Fruit fly (Drosophila melanogaster) whole organism, embryonic: ENCODE measurements around the gene CG43886.

Experiments used
- Abd-B ChIP-seq: fragments of 200-800 bp; sonication (Bioruptor generic); optimal IDR thresholded peaks from 2 replicates; lab custom pipeline; 2018; ENCODE audit warnings: missing biosample characterization, mild to moderate bottlenecking, missing genetic modification characterization, moderate library complexity
- Ada2b ChIP-seq: fragments of 200-800 bp; sonication (Bioruptor generic); IDR thresholded peaks from 2 replicates; pipeline ENCODE4 v1.3.6; 2022; ENCODE audit warnings: missing biosample characterization, missing genetic modification characterization
- Blimp-1 ChIP-seq: fragments of 200-800 bp; sonication (Bioruptor generic); optimal IDR thresholded peaks from 3 replicates; lab custom pipeline; 2018; ENCODE audit warnings: missing biosample characterization, missing genetic modification characterization, mild to moderate bottlenecking, moderate library complexity, missing genetic modification reagents
- CG10267 ChIP-seq: fragments of 200-800 bp; sonication (Bioruptor generic); optimal IDR thresholded peaks from 2 replicates; lab custom pipeline; 2018; ENCODE audit warnings: missing biosample characterization, mild to moderate bottlenecking, missing genetic modification characterization, moderate library complexity
- CG10431 ChIP-seq: fragments of 200-800 bp; sonication (Bioruptor generic); optimal IDR thresholded peaks from 3 replicates; lab custom pipeline; 2018; ENCODE audit warnings: missing biosample characterization, mild to moderate bottlenecking, missing genetic modification characterization
- CG11085 ChIP-seq: fragments of 200-800 bp; sonication (Bioruptor generic); IDR thresholded peaks from 2 replicates; pipeline ENCODE4 v1.3.6; 2022; ENCODE audit warnings: missing biosample characterization, missing genetic modification characterization
- CG13424 ChIP-seq: fragments of 200-800 bp; sonication (Bioruptor generic); optimal IDR thresholded peaks from 2 replicates; lab custom pipeline; 2019; ENCODE audit warnings: missing biosample characterization, mild to moderate bottlenecking, missing genetic modification characterization, moderate library complexity
- CG14710 ChIP-seq: fragments of 200-800 bp; sonication (Bioruptor generic); optimal IDR thresholded peaks from 3 replicates; lab custom pipeline; 2019; ENCODE audit warnings: missing biosample characterization, mild to moderate bottlenecking, missing genetic modification characterization, moderate library complexity
- CG15073 ChIP-seq: fragments of 200-800 bp; sonication (Bioruptor generic); optimal IDR thresholded peaks from 2 replicates; lab custom pipeline; 2016; ENCODE audit warnings: missing biosample characterization, missing genetic modification characterization
- CG15269 ChIP-seq: fragments of 200-800 bp; sonication (Bioruptor generic); optimal IDR thresholded peaks from 2 replicates; lab custom pipeline; 2018; ENCODE audit warnings: missing biosample characterization, mild to moderate bottlenecking, missing genetic modification characterization, moderate library complexity
- CG17328 ChIP-seq: fragments of 200-800 bp; sonication (Bioruptor generic); IDR thresholded peaks from 2 replicates; pipeline ENCODE4 v1.3.6; 2022; ENCODE audit warnings: missing biosample characterization, missing genetic modification characterization
- CG17612 ChIP-seq: fragments of 200-800 bp; sonication (Bioruptor generic); IDR thresholded peaks from 2 replicates; pipeline ENCODE4 v1.3.6; 2022; ENCODE audit warnings: missing biosample characterization, missing genetic modification characterization
- CG2199 ChIP-seq: fragments of 200-800 bp; sonication (Bioruptor generic); IDR thresholded peaks from 3 replicates; pipeline ENCODE4 v1.3.6; 2022; ENCODE audit warnings: missing biosample characterization, missing genetic modification characterization
- CG2712 ChIP-seq: fragments of 200-800 bp; optimal IDR thresholded peaks from 3 replicates; lab custom pipeline; 2019; ENCODE audit warnings: missing biosample characterization, mild to moderate bottlenecking, missing genetic modification characterization, moderate library complexity
- CG31224 ChIP-seq: fragments of 200-800 bp; sonication (Bioruptor generic); IDR thresholded peaks from 2 replicates; pipeline ENCODE4 v1.3.6; 2022; ENCODE audit warnings: missing biosample characterization, missing genetic modification characterization
- CG3281 ChIP-seq: fragments of 200-800 bp; sonication (Bioruptor generic); optimal IDR thresholded peaks from 3 replicates; lab custom pipeline; 2017; ENCODE audit warnings: missing biosample characterization, mild to moderate bottlenecking, missing genetic modification characterization
- CG3726 ChIP-seq: fragments of 200-800 bp; sonication (Bioruptor generic); IDR thresholded peaks from 3 replicates; pipeline ENCODE4, ENCODE4 v1.3.6; 2022; ENCODE audit warnings: missing biosample characterization, missing genetic modification characterization
- CG42726 ChIP-seq: fragments of 200-800 bp; sonication (Bioruptor generic); IDR thresholded peaks from 2 replicates; pipeline ENCODE4 v1.3.6; 2022; ENCODE audit warnings: missing biosample characterization, missing genetic modification characterization; ENCODE audit not compliant: partially characterized antibody
- CG4404 ChIP-seq: fragments of 200-800 bp; sonication (Bioruptor generic); IDR thresholded peaks from 2 replicates; pipeline ENCODE4 v1.3.6; 2022; ENCODE audit warnings: missing biosample characterization, missing genetic modification characterization
- CG5180 ChIP-seq: fragments of 200-800 bp; sonication (Bioruptor generic); optimal IDR thresholded peaks from 3 replicates; lab custom pipeline; 2017; ENCODE audit warnings: missing biosample characterization, missing genetic modification characterization, mild to moderate bottlenecking, moderate library complexity, missing genetic modification reagents
- CG8281 ChIP-seq: fragments of 200-800 bp; sonication (Bioruptor generic); optimal IDR thresholded peaks from 2 replicates; lab custom pipeline; 2018; ENCODE audit warnings: missing biosample characterization, mild to moderate bottlenecking, missing genetic modification characterization, moderate library complexity
- CG9215 ChIP-seq: fragments of 200-800 bp; sonication (Bioruptor generic); IDR thresholded peaks from 2 replicates; pipeline ENCODE4 v1.3.6; 2022; ENCODE audit warnings: missing biosample characterization, missing genetic modification characterization
- Dip3 ChIP-seq: fragments of 200-800 bp; sonication (Bioruptor generic); optimal IDR thresholded peaks from 3 replicates; lab custom pipeline; 2016; ENCODE audit warnings: missing biosample characterization, missing genetic modification characterization
- Doc2 ChIP-seq: fragments of 200-800 bp; sonication (Bioruptor generic); IDR thresholded peaks from 2 replicates; pipeline ENCODE4 v1.3.6; 2022; ENCODE audit warnings: missing biosample characterization, missing genetic modification characterization
- E2f2 ChIP-seq: fragments of 200-800 bp; sonication (Bioruptor generic); IDR thresholded peaks from 2 replicates; pipeline ENCODE4 v1.3.6; 2022; ENCODE audit warnings: missing biosample characterization, missing genetic modification characterization
- Gug ChIP-seq: fragments of 200-800 bp; sonication (Bioruptor generic); IDR thresholded peaks from 4 replicates; pipeline ENCODE4 v1.3.6; 2022; ENCODE audit warnings: missing biosample characterization, missing genetic modification characterization
- Kr ChIP-seq: fragments of 200-800 bp; sonication (Bioruptor generic); optimal IDR thresholded peaks from 2 replicates; lab custom pipeline; 2017; ENCODE audit warnings: missing biosample characterization, mild to moderate bottlenecking, missing genetic modification characterization
- Lpt ChIP-seq: fragments of >200 bp; optimal IDR thresholded peaks from 2 replicates; lab custom pipeline; 2018; ENCODE audit warnings: missing biosample characterization, missing genetic modification characterization
- Mes4 ChIP-seq: fragments of 200-800 bp; sonication (Bioruptor generic); optimal IDR thresholded peaks from 2 replicates; lab custom pipeline; 2016; ENCODE audit warnings: missing biosample characterization, missing genetic modification characterization
- Myb ChIP-seq: fragments of 200-800 bp; sonication (Bioruptor generic); optimal IDR thresholded peaks from 2 replicates; lab custom pipeline; 2016; ENCODE audit warnings: missing biosample characterization, missing genetic modification characterization
- Neu2 ChIP-seq: fragments of 200-800 bp; sonication (Bioruptor generic); optimal IDR thresholded peaks from 3 replicates; lab custom pipeline; 2016; ENCODE audit warnings: missing biosample characterization, missing genetic modification characterization, borderline replicate concordance
- Oli ChIP-seq: fragments of 200-800 bp; sonication (Bioruptor generic); optimal IDR thresholded peaks from 2 replicates; lab custom pipeline; 2018; ENCODE audit warnings: missing biosample characterization, mild to moderate bottlenecking, missing genetic modification characterization, moderate library complexity
- Rx ChIP-seq: fragments of 200-800 bp; sonication (Bioruptor generic); IDR thresholded peaks from 2 replicates; pipeline ENCODE4 v1.3.6; 2022; ENCODE audit warnings: missing biosample characterization, missing genetic modification characterization
- bowl ChIP-seq: fragments of 200-800 bp; sonication (Bioruptor generic); IDR thresholded peaks from 2 replicates; pipeline ENCODE4 v1.3.6; 2022; ENCODE audit warnings: missing biosample characterization, missing genetic modification characterization
- cg ChIP-seq: fragments of 200-800 bp; sonication (Bioruptor generic); optimal IDR thresholded peaks from 3 replicates; lab custom pipeline; 2019; ENCODE audit warnings: missing biosample characterization, mild to moderate bottlenecking, missing genetic modification characterization, moderate library complexity
- chn ChIP-seq: fragments of 200-800 bp; sonication (Bioruptor generic); optimal IDR thresholded peaks from 2 replicates; lab custom pipeline; 2016; ENCODE audit warnings: missing biosample characterization, missing genetic modification characterization
- crol ChIP-seq: fragments of 200-800 bp; sonication (Bioruptor generic); IDR thresholded peaks from 2 replicates; pipeline ENCODE4 v1.3.6; 2022; ENCODE audit warnings: missing biosample characterization, missing genetic modification characterization
- ems ChIP-seq: fragments of 200-800 bp; sonication (Bioruptor generic); optimal IDR thresholded peaks from 3 replicates; lab custom pipeline; 2016; ENCODE audit warnings: missing biosample characterization, missing genetic modification characterization
- fru ChIP-seq: fragments of >200 bp; optimal IDR thresholded peaks from 2 replicates; lab custom pipeline; 2017
- grau ChIP-seq: fragments of 200-800 bp; optimal IDR thresholded peaks from 3 replicates; lab custom pipeline; 2019; ENCODE audit warnings: missing biosample characterization, mild to moderate bottlenecking, missing genetic modification characterization, moderate library complexity
- ken ChIP-seq: fragments of 200-800 bp; sonication (Bioruptor generic); IDR thresholded peaks from 3 replicates; pipeline ENCODE4 v1.3.6; 2022; ENCODE audit warnings: missing biosample characterization, missing genetic modification characterization
- lilli ChIP-seq: fragments of 200-800 bp; sonication (Bioruptor generic); optimal IDR thresholded peaks from 3 replicates; lab custom pipeline; 2016; ENCODE audit warnings: missing biosample characterization, missing genetic modification characterization
- nom ChIP-seq: fragments of 200-800 bp; sonication (Bioruptor generic); optimal IDR thresholded peaks from 2 replicates; lab custom pipeline; 2017; ENCODE audit warnings: missing biosample characterization, missing genetic modification characterization, mild to moderate bottlenecking, moderate library complexity, missing genetic modification reagents
- psq ChIP-seq: fragments of 200-800 bp; sonication (Bioruptor generic); optimal IDR thresholded peaks from 2 replicates; lab custom pipeline; 2017; ENCODE audit warnings: missing biosample characterization, missing genetic modification characterization
- ranshi ChIP-seq: fragments of 200-800 bp; sonication (Bioruptor generic); IDR thresholded peaks from 2 replicates; pipeline ENCODE4 v1.3.6; 2022; ENCODE audit warnings: missing biosample characterization, missing genetic modification characterization
- repo ChIP-seq: fragments of 200-800 bp; sonication (Bioruptor generic); optimal IDR thresholded peaks from 2 replicates; lab custom pipeline; 2016; ENCODE audit warnings: missing biosample characterization, missing genetic modification characterization
- salm ChIP-seq: fragments of 200-800 bp; sonication (Bioruptor generic); optimal IDR thresholded peaks from 2 replicates; lab custom pipeline; 2018; ENCODE audit warnings: missing biosample characterization, mild to moderate bottlenecking, missing genetic modification characterization
- shn ChIP-seq: fragments of 200-800 bp; sonication (Bioruptor generic); optimal IDR thresholded peaks from 3 replicates; lab custom pipeline; 2016; ENCODE audit warnings: missing biosample characterization, missing genetic modification characterization
- stwl ChIP-seq: fragments of 200-800 bp; sonication (Bioruptor generic); optimal IDR thresholded peaks from 3 replicates; lab custom pipeline; 2018; ENCODE audit warnings: missing biosample characterization, mild to moderate bottlenecking, missing genetic modification characterization, moderate library complexity
- zfh1 ChIP-seq: fragments of 200-800 bp; sonication (Bioruptor generic); IDR thresholded peaks from 3 replicates; pipeline ENCODE4 v1.3.6; 2022; ENCODE audit warnings: missing biosample characterization, missing genetic modification characterization

CG43886 gene

dm6 chr3L:8153206-8153996 is 6.2 kb downstream of the CG43886 start (continued):
- TF ChIP-seq zfh1 (GFP tag; lab: Robert Waterston, UW) (peak; percentile 44; the same call in 1 of the 3 replicates), Doc2 (GFP tag; lab: Robert Waterston, UW) (no peak), crol (GFP tag; lab: Robert Waterston, UW) (no peak), cg (GFP tag; lab: Kevin White, UChicago) (peak; percentile 72), CG4404 (GFP tag; lab: Robert Waterston, UW) (no peak), nom (no peak), CG10267 (tag; lab: Kevin White, UChicago) (peak; percentile 35), repo (GFP tag; lab: Kevin White, UChicago) (no peak), bowl (GFP tag; lab: Robert Waterston, UW) (no peak; the same call in 1 of the 2 replicates), Kr (no peak), Oli (peak; percentile 76), Neu2 (GFP tag; lab: Kevin White, UChicago) (no peak), CG10431 (GFP tag; lab: Kevin White, UChicago) (no peak), CG9215 (no peak), CG14710 (tag; lab: Kevin White, UChicago) (peak; percentile 29), shn (GFP tag; lab: Kevin White, UChicago) (no peak), grau (tag; lab: Kevin White, UChicago) (peak; percentile 56), ranshi (GFP tag; lab: Robert Waterston, UW) (peak; percentile 46; the same call in 1 of the 2 replicates), CG11085 (GFP tag; lab: Robert Waterston, UW) (0 out of 2 replicates have a peak, but pooled peaks have one; percentile 14), salm (tag; lab: Kevin White, UChicago) (peak; percentile 1), lilli (peak; percentile 8), ken (peak; percentile 67), psq (GFP tag; lab: Kevin White, UChicago) (no peak), CG17328 (GFP tag; lab: Robert Waterston, UW) (peak; percentile 63), E2f2 (GFP tag; lab: Robert Waterston, UW) (no peak), Lpt (GFP tag; lab: Kevin White, UChicago) (no peak), Blimp-1 (peak; percentile 65), Myb (GFP tag; lab: Kevin White, UChicago) (no peak), stwl (tag; lab: Kevin White, UChicago) (no peak), CG15073 (GFP tag; lab: Kevin White, UChicago) (no peak), CG13424 (tag; lab: Kevin White, UChicago) (peak; percentile 65), CG15269 (tag; lab: Kevin White, UChicago) (peak; percentile 56), CG42726 (GFP tag; lab: Robert Waterston, UW) (no peak), CG8281 (tag; lab: Kevin White, UChicago) (peak; percentile 3), CG31224 (no peak), chn (GFP tag; lab: Kevin White, UChicago) (no peak), CG3281 (GFP tag; lab: Kevin White, UChicago) (peak; percentile 22), Rx (peak; percentile 58), CG17612 (GFP tag; lab: Robert Waterston, UW) (no peak), Gug (0 out of 4 replicates have a peak, but pooled peaks have one; percentile 10), CG5180 (GFP tag; lab: Kevin White, UChicago) (peak; percentile 49), Ada2b (GFP tag; lab: Robert Waterston, UW) (peak; percentile 50), Mes4 (peak; percentile 34), ems (peak; percentile 12), fru (lab: Kevin White, UChicago) (no peak), CG2712 (peak; percentile 33), CG2199 (0 out of 3 replicates have a peak, but pooled peaks have one; percentile 15), CG3726 (GFP tag; lab: Robert Waterston, UW) (no peak), Dip3 (GFP tag; lab: Kevin White, UChicago) (no peak), Abd-B (GFP tag; lab: Kevin White, UChicago) (peak; percentile 33)
